Worm (Caenorhabditis elegans) whole organism, mixed stage, embryonic: Measurements from ENCODE around the gene F36G3.3.

Experiments used
- M03D4.4 ChIP-seq: sonication (generic microtip); optimal IDR thresholded peaks from 2 replicates; lab custom pipeline; 2017; ENCODE audit warnings: mild to moderate bottlenecking, missing genetic modification characterization, missing compliant biosample characterization
- bed-3 ChIP-seq: fragments of 200-800 bp; sonication (Bioruptor generic); optimal IDR thresholded peaks from 3 replicates; lab custom pipeline; 2018; ENCODE audit warnings: mild to moderate bottlenecking, missing genetic modification characterization, moderate library complexity, missing compliant biosample characterization
- ceh-39 ChIP-seq: fragments of 150-350 bp; optimal IDR thresholded peaks from 2 replicates; lab custom pipeline; 2014; ENCODE audit warnings: missing biosample characterization, missing genetic modification characterization
- ceh-43 ChIP-seq: fragments of 200-800 bp; sonication (Bioruptor generic); optimal IDR thresholded peaks from 2 replicates; lab custom pipeline; 2018; ENCODE audit warnings: mild to moderate bottlenecking, missing genetic modification characterization, moderate library complexity, missing compliant biosample characterization
- ceh-83 ChIP-seq: fragments of 200-800 bp; sonication (Bioruptor generic); optimal IDR thresholded peaks from 2 replicates; lab custom pipeline; 2018; ENCODE audit warnings: mild to moderate bottlenecking, missing genetic modification characterization, missing compliant biosample characterization
- ces-1 ChIP-seq: fragments of 150-350 bp; optimal IDR thresholded peaks from 2 replicates; lab custom pipeline; 2014; ENCODE audit warnings: missing biosample characterization, missing genetic modification reagents, missing genetic modification characterization
- drap-1 ChIP-seq: fragments of 200-800 bp; sonication (Bioruptor generic); optimal IDR thresholded peaks from 3 replicates; lab custom pipeline; 2018; ENCODE audit warnings: mild to moderate bottlenecking, missing genetic modification characterization, missing compliant biosample characterization
- elt-3 ChIP-seq: fragments of 150-350 bp; optimal IDR thresholded peaks from 2 replicates; lab custom pipeline; 2014; ENCODE audit warnings: missing biosample characterization, missing genetic modification characterization
- flh-1 ChIP-seq: fragments of 200-800 bp; sonication (Bioruptor generic); optimal IDR thresholded peaks from 2 replicates; lab custom pipeline; 2018; ENCODE audit warnings: mild to moderate bottlenecking, missing genetic modification characterization, moderate library complexity, missing compliant biosample characterization
- ham-2 ChIP-seq: fragments of 200-800 bp; sonication (Bioruptor generic); optimal IDR thresholded peaks from 2 replicates; lab custom pipeline; 2018; ENCODE audit warnings: mild to moderate bottlenecking, missing genetic modification characterization, missing compliant biosample characterization
- hlh-1 ChIP-seq: fragments of 150-350 bp; optimal IDR thresholded peaks from 2 replicates; lab custom pipeline; 2014; ENCODE audit warnings: missing biosample characterization, missing genetic modification reagents, missing genetic modification characterization
- lin-13 ChIP-seq: fragments of 150-350 bp; optimal IDR thresholded peaks from 2 replicates; lab custom pipeline; 2014; ENCODE audit warnings: missing biosample characterization, missing genetic modification characterization
- lin-32 ChIP-seq: fragments of 200-800 bp; sonication (Bioruptor generic); optimal IDR thresholded peaks from 2 replicates; lab custom pipeline; 2018; ENCODE audit warnings: mild to moderate bottlenecking, missing genetic modification characterization, missing compliant biosample characterization
- mab-5 ChIP-seq: fragments of 150-350 bp; optimal IDR thresholded peaks from 2 replicates; lab custom pipeline; 2014; ENCODE audit warnings: missing biosample characterization, missing genetic modification characterization
- mls-2 ChIP-seq: sonication (generic microtip); optimal IDR thresholded peaks from 2 replicates; lab custom pipeline; 2016; ENCODE audit warnings: mild to moderate bottlenecking, missing genetic modification characterization, moderate library complexity, missing compliant biosample characterization
- nhr-12 ChIP-seq: fragments of 150-350 bp; optimal IDR thresholded peaks from 2 replicates; lab custom pipeline; 2014; ENCODE audit warnings: missing biosample characterization, missing genetic modification characterization
- nhr-2 ChIP-seq: fragments of 150-350 bp; optimal IDR thresholded peaks from 2 replicates; lab custom pipeline; 2014; ENCODE audit warnings: missing biosample characterization, missing genetic modification characterization
- nhr-237 ChIP-seq: fragments of 150-350 bp; optimal IDR thresholded peaks from 2 replicates; lab custom pipeline; 2014; ENCODE audit warnings: missing biosample characterization, missing genetic modification characterization
- nhr-28 ChIP-seq: fragments of 150-350 bp; optimal IDR thresholded peaks from 2 replicates; lab custom pipeline; 2014; ENCODE audit warnings: missing biosample characterization, missing genetic modification characterization
- nhr-76 ChIP-seq: sonication (generic microtip); optimal IDR thresholded peaks from 2 replicates; lab custom pipeline; 2017; ENCODE audit warnings: missing biosample characterization, missing genetic modification characterization
- pha-4 ChIP-seq: fragments of 150-350 bp; optimal IDR thresholded peaks from 2 replicates; lab custom pipeline; 2018; ENCODE audit warnings: missing biosample characterization, missing genetic modification reagents, missing genetic modification characterization
- sem-2 ChIP-seq: fragments of 200-800 bp; sonication (Bioruptor generic); optimal IDR thresholded peaks from 2 replicates; lab custom pipeline; 2018; ENCODE audit warnings: mild to moderate bottlenecking, missing genetic modification characterization, missing compliant biosample characterization
- snpc-4 ChIP-seq: fragments of 150-350 bp; optimal IDR thresholded peaks from 2 replicates; lab custom pipeline; 2014; ENCODE audit warnings: missing biosample characterization, missing genetic modification characterization
- sptf-1 ChIP-seq: sonication (generic microtip); optimal IDR thresholded peaks from 2 replicates; lab custom pipeline; 2017; ENCODE audit warnings: mild to moderate bottlenecking, missing genetic modification characterization, moderate library complexity, missing compliant biosample characterization
- tbx-8 ChIP-seq: fragments of 200-800 bp; sonication (Bioruptor generic); optimal IDR thresholded peaks from 2 replicates; lab custom pipeline; 2018; ENCODE audit warnings: mild to moderate bottlenecking, missing genetic modification characterization, moderate library complexity, missing compliant biosample characterization
- unc-39 ChIP-seq: fragments of 150-350 bp; optimal IDR thresholded peaks from 2 replicates; lab custom pipeline; 2014; ENCODE audit warnings: missing biosample characterization, missing genetic modification characterization
- unc-62 ChIP-seq: fragments of 150-350 bp; optimal IDR thresholded peaks from 2 replicates; lab custom pipeline; 2014; ENCODE audit warnings: missing biosample characterization, missing genetic modification reagents, missing genetic modification characterization
- zip-8 ChIP-seq: fragments of 150-350 bp; optimal IDR thresholded peaks from 2 replicates; lab custom pipeline; 2014; ENCODE audit warnings: missing biosample characterization, missing genetic modification characterization
- ztf-11 ChIP-seq: fragments of 150-350 bp; optimal IDR thresholded peaks from 2 replicates; lab custom pipeline; 2014; ENCODE audit warnings: missing biosample characterization, missing genetic modification characterization

F36G3.3 gene

ce11 chrX:9777481-9777880, 21.2 kb upstream of the F36G3.3 start, which contains the start of gene T09B9.5:
T09B9.5 (plus strand) TSS chrX:9777781.
- no peak for TF ChIP-seq nhr-2
- TF ChIP-seq sptf-1, result no peak
- no peak for TF ChIP-seq ceh-83 (GFP tag; lab: Kevin White, UChicago)
- TF ChIP-seq nhr-12 (tag; lab: Kevin White, UChicago), result no peak
- no peak for TF ChIP-seq nhr-28 (tag; lab: Kevin White, UChicago)
- TF ChIP-seq sem-2, result no peak
- no peak for TF ChIP-seq unc-39 (tag; lab: Kevin White, UChicago)
- TF ChIP-seq lin-13 (tag; lab: Kevin White, UChicago), result no peak
- no peak for TF ChIP-seq nhr-76 (tag; lab: Kevin White, UChicago)
- no peak for TF ChIP-seq mls-2 (tag; lab: Kevin White, UChicago)
- TF ChIP-seq nhr-237 (tag; lab: Kevin White, UChicago), result no peak
- TF ChIP-seq ces-1 (GFP tag; lab: Kevin White, UChicago), result no peak
- no peak for TF ChIP-seq ceh-39 (tag; lab: Kevin White, UChicago)
- TF ChIP-seq ham-2, result no peak
- TF ChIP-seq snpc-4 (tag; lab: Kevin White, UChicago), result no peak
- no peak for TF ChIP-seq M03D4.4 (tag; lab: Kevin White, UChicago)
- no peak for TF ChIP-seq zip-8 (tag; lab: Kevin White, UChicago)
- TF ChIP-seq flh-1 (GFP tag; lab: Kevin White, UChicago), result no peak
- no peak for TF ChIP-seq ceh-43 (GFP tag; lab: Kevin White, UChicago)
- TF ChIP-seq, all 35 proteins: peak for 0

ce11 chrX:9782389-9782939, 16.2 kb upstream of the F36G3.3 start:
- TF ChIP-seq sptf-1, result no peak

- TF ChIP-seq sem-2, result no peak
- TF ChIP-seq mab-5 (tag; lab: Kevin White, UChicago), result no peak
- no peak for TF ChIP-seq M03D4.4 (tag; lab: Kevin White, UChicago)
- TF ChIP-seq, all 35 proteins: peak for 0
Measured at ce11 chrX:9785865-9786264, 12.8 kb upstream of the F36G3.3 start.

- no peak for TF ChIP-seq unc-62 (GFP tag; lab: Kevin White, UChicago)
- no peak for TF ChIP-seq hlh-1
- no peak for TF ChIP-seq nhr-12 (tag; lab: Kevin White, UChicago)
Measured at ce11 chrX:9789110-9789509, 9.5 kb upstream of the F36G3.3 start, which contains the start of gene F36G3.1. F36G3.1 (minus strand) TSS chrX:9789210.

- TF ChIP-seq unc-62 (GFP tag; lab: Kevin White, UChicago) (no peak), unc-39 (tag; lab: Kevin White, UChicago) (no peak), elt-3 (tag; lab: Kevin White, UChicago) (no peak), nhr-2 (no peak), mab-5 (tag; lab: Kevin White, UChicago) (no peak), hlh-1 (no peak), ham-2 (no peak), drap-1 (GFP tag; lab: Kevin White, UChicago) (no peak), tbx-8 (GFP tag; lab: Kevin White, UChicago) (no peak), ztf-11 (tag; lab: Kevin White, UChicago) (no peak), nhr-76 (tag; lab: Kevin White, UChicago) (no peak), ceh-39 (tag; lab: Kevin White, UChicago) (no peak), snpc-4 (tag; lab: Kevin White, UChicago) (no peak), sem-2 (no peak), bed-3 (GFP tag; lab: Kevin White, UChicago) (no peak), M03D4.4 (tag; lab: Kevin White, UChicago) (no peak)
- TF ChIP-seq, all 35 proteins: peak for 0
Measured at ce11 chrX:9794173-9794572, 4.5 kb upstream of the F36G3.3 start, which contains the start of gene F36G3.2. F36G3.2 (minus strand) TSS chrX:9794273.

ce11 chrX:9795579-9795978, 3.1 kb upstream of the F36G3.3 start:
- TF ChIP-seq elt-3 (tag; lab: Kevin White, UChicago), result no peak
- TF ChIP-seq ces-1 (GFP tag; lab: Kevin White, UChicago), result no peak
- TF ChIP-seq nhr-76 (tag; lab: Kevin White, UChicago), result no peak
- no peak for TF ChIP-seq snpc-4 (tag; lab: Kevin White, UChicago)
- no peak for TF ChIP-seq drap-1 (GFP tag; lab: Kevin White, UChicago)
- TF ChIP-seq lin-32 (GFP tag; lab: Kevin White, UChicago), result no peak
- TF ChIP-seq sem-2, result no peak
- no peak for TF ChIP-seq pha-4
- no peak for TF ChIP-seq mab-5 (tag; lab: Kevin White, UChicago)
